Worm (Caenorhabditis elegans) whole organism, mixed stage, embryonic: Measurements from ENCODE around the gene hrg-5.

Source experiments
- mep-1 ChIP-seq: fragments of 150-350 bp; optimal IDR thresholded peaks from 2 replicates; lab custom pipeline; 2017; ENCODE audit warnings: missing biosample characterization, missing genetic modification reagents, missing genetic modification characterization, inconsistent platforms
- ztf-11 ChIP-seq: fragments of 150-350 bp; optimal IDR thresholded peaks from 2 replicates; lab custom pipeline; 2014; ENCODE audit warnings: missing biosample characterization, missing genetic modification characterization

- TF ChIP-seq mep-1, result peak; percentile 5
- no peak for TF ChIP-seq ztf-11 (tag; lab: Kevin White, UChicago)
Observed at ce11 chrIV:11036222-11036621, 7.0 kb upstream of the hrg-5 start, which contains the start of gene fkb-1.
